Worm (Caenorhabditis elegans) whole organism, midembryonic: Measurements from ENCODE around the gene clh-5.
A peak's percentile ranks its signal among the peaks of the same experiment; 100 is the strongest.

ENCODE experiments used
- T22C8.4 ChIP-seq: fragments of 200-800 bp; sonication (Bioruptor generic); IDR thresholded peaks from 2 replicates; pipeline ENCODE4 v1.3.6; 2022; ENCODE audit warnings: missing genetic modification characterization, missing compliant biosample characterization
- cog-1 ChIP-seq: sonication (generic microtip); optimal IDR thresholded peaks from 2 replicates; lab custom pipeline; 2016; ENCODE audit warnings: missing genetic modification characterization, missing compliant biosample characterization
- flt-1 ChIP-seq: fragments of 200-800 bp; sonication (Bioruptor generic); IDR thresholded peaks from 2 replicates; pipeline ENCODE4 v1.3.6; 2022; ENCODE audit warnings: missing genetic modification characterization, missing compliant biosample characterization
- klf-2 ChIP-seq: fragments of 200-800 bp; sonication (Bioruptor generic); conservative IDR thresholded peaks from 2 replicates; pipeline ENCODE4 v1.3.6; 2022; ENCODE audit warnings: missing genetic modification reagents, missing genetic modification characterization, missing compliant biosample characterization
- med-1 ChIP-seq: sonication (generic microtip); optimal IDR thresholded peaks from 2 replicates; lab custom pipeline; 2017; ENCODE audit warnings: missing genetic modification characterization, mild to moderate bottlenecking, missing compliant biosample characterization, antibody characterized with exemption, missing genetic modification reagents; ENCODE audit not compliant: insufficient read depth
- ref-1 ChIP-seq: fragments of 200-800 bp; sonication (Bioruptor generic); conservative IDR thresholded peaks from 2 replicates; pipeline ENCODE4 v1.3.6; 2022; ENCODE audit warnings: missing genetic modification reagents, missing genetic modification characterization, missing compliant biosample characterization
- tab-1 ChIP-seq: fragments of 200-800 bp; sonication (Bioruptor generic); IDR thresholded peaks from 2 replicates; pipeline ENCODE4 v1.3.6; 2022; ENCODE audit warnings: missing genetic modification characterization, missing compliant biosample characterization
- ztf-23 ChIP-seq: fragments of 200-800 bp; sonication (Bioruptor generic); IDR thresholded peaks from 2 replicates; pipeline ENCODE4 v1.3.6; 2022; ENCODE audit warnings: missing genetic modification reagents, missing genetic modification characterization, missing compliant biosample characterization
- ztf-29 ChIP-seq: fragments of 200-800 bp; sonication (Bioruptor generic); IDR thresholded peaks from 2 replicates; pipeline ENCODE4 v1.3.6; 2022; ENCODE audit warnings: missing genetic modification reagents, missing genetic modification characterization, missing compliant biosample characterization

clh-5 gene

DNA sequence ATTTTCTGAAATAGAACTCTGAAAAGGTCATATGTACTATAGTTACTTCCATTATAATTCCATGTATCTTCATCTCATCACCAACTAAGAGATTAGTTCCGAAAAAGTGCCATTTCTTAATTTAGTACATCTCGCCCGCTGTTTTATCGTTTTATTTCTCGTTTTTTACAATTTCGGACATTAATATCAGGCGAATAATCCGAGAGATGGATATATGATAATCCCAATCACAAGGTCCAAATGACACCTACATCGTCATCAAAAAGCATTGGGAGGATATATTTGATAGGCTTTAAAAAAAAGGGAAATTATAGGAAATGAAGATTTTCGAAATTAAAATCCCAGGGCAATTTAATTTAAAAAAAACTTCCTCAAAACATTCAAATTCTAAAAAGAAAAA lies 21.9 kb upstream of the clh-5 start:
- TF ChIP-seq ztf-29 (GFP tag; lab: Robert Waterston, UW) (no peak), klf-2 (no peak), tab-1 (GFP tag; lab: Robert Waterston, UW) (no peak), ref-1 (GFP tag; lab: Robert Waterston, UW) (no peak), flt-1 (GFP tag; lab: Robert Waterston, UW) (no peak), med-1 (GFP tag; lab: Kevin White, UChicago) (no peak)

DNA sequence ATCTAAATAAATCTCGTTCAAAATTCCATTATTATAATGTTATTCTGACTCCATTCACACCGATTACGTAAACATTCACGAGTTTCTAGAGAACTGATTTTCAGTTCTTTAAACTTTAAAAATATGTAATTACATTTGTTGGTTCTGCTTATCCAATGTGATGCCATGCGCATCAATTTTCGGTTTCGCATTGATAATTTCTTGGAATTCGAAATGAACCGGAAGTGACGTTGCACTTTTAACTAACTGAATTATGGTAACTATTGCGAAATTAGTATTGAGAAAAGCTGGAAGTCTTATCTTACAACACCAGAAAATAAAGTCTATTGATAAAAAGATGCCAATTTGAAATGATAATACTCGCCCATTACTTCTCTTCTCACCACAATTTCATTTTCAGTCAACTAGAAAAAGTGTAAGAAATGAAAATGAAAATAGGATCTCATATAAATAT lies 19.4 kb upstream of the clh-5 start:
- TF ChIP-seq tab-1 (GFP tag; lab: Robert Waterston, UW) (no peak), ztf-29 (GFP tag; lab: Robert Waterston, UW) (no peak)

DNA sequence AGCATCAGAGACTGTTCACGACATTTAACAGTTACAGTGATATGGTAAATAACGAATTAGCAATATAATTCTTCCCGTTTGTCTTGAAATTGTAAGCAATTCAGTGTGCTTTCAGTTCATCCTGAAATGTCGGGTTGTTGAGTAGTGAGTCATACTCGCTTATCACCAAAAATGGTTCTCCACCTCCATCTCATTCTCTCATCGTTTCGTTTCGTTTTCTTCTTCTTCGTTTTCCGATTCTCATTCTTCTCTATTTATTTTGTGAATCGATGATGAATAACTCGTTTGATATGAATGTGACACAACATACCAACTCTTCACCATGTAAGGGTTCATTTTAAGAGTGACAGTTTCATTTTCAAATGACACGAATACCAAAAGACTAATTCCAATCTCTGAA lies 18.0 kb upstream of the clh-5 start:
- TF ChIP-seq tab-1 (GFP tag; lab: Robert Waterston, UW) (no peak), T22C8.4 (GFP tag; lab: Robert Waterston, UW) (no peak), cog-1 (no peak), ztf-23 (GFP tag; lab: Robert Waterston, UW) (no peak), ref-1 (GFP tag; lab: Robert Waterston, UW) (no peak), klf-2 (no peak), ztf-29 (GFP tag; lab: Robert Waterston, UW) (no peak), flt-1 (GFP tag; lab: Robert Waterston, UW) (no peak), med-1 (GFP tag; lab: Kevin White, UChicago) (no peak)

DNA sequence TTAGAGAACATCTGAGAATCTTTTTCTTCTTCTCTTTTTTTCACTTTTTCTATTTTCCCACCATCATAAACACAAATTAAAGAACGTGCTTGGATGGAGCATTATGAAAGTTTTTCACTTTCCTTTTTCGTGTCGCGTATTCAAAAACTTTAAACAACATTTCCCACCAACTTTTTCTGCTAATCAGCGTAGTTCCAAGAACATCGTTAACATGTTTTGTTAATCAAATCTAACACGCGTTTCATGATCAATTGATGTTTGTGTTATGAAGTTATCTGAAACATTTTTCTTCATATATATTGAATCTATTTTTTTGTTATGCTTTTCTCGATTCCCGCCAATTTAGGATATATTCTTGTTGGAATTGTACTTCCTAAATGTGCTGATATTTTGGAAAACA lies 17.2 kb upstream of the clh-5 start:
- no peak for TF ChIP-seq cog-1

DNA sequence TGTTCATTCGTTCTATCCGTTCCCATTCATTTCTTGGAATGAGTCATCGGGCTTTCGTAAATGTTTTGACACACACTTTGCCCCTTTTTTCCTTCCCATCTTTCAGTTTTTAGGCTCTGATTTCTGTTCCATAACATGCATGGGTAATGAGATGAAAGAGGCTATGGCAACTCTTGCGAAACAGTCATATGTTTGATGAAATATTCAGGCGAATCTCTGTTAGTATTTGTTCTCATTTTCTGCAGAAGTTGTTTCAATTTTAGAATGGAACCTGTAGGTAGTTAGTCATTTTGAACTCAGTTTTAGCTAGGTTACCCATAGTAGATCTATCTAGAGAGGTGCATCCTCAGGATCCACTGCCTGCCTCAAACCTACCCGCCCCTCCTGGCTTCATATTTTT lies 16.6 kb upstream of the clh-5 start:
- no peak for TF ChIP-seq flt-1 (GFP tag; lab: Robert Waterston, UW)

DNA sequence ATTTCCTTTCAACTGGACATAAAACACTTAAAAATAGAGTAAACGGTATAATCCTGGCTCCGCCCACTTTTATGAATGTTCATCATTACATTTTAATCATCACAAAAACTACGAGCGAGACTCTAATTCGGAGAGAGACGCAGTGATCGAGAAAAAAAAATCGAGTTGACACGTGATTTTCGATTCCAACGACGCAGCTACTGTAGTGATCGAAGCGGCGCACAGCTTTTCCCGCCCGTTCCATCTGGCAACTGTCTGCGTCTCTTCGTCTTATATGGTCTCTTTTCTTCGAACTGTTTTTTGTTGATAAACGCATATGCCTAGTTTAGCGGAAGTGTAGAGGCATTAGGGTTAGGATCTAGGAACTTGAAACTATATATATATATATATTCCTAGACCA lies 15.4 kb upstream of the clh-5 start:
- TF ChIP-seq T22C8.4 (GFP tag; lab: Robert Waterston, UW): no peak
- TF ChIP-seq cog-1: no peak
- no peak for TF ChIP-seq klf-2
- TF ChIP-seq flt-1 (GFP tag; lab: Robert Waterston, UW): no peak

DNA sequence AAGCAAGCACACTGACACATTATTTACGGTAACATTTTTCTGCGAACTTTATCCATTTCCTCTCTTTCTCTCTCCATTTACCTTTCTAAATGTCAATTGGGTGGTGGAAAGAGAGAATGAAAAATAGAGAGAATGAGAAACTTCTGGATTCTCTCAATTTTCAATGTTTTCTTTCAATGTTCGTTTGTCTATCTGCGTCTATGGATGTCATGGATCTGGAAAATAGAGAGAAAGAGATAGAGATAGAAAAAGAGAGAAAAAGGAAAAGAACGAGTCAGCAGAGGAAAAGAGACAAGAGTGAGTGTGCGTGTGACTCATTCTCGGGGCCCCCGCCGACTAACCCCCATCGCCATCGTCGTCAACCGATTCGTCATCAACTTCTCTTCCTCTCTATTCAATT lies 14.4 kb upstream of the clh-5 start, which contains the start of gene jun-1:
jun-1 (plus strand) TSS at position 307 of the 400 bp plus-strand sequence.
- TF ChIP-seq cog-1 (peak; percentile 54), klf-2 (no peak)

DNA sequence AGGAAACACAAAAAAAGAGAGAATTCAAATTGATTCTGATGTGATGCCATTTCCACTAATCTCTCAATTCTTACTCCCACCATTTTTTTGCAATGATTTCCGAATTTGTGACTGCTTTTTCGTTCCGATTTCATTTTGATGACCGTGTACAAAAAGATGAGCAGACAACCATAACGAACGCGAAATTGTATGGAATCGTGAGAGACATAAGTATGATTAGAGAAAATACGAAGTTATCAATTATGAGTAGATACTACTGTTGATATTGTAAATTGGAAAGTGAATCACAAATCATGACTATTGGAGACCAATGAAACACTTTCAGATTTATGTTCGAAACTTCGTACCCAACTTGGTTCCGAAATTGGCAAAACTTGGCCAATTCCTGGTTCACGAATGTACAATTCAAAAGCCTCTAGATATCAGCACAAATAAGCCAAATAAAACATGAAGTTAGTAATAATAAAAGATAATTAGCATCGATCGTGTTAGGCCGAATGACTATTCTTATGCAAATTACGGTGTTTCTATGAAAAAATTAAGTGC lies 13.1 kb upstream of the clh-5 start:
- TF ChIP-seq cog-1: no peak
- no peak for TF ChIP-seq med-1 (GFP tag; lab: Kevin White, UChicago)
- no peak for TF ChIP-seq ref-1 (GFP tag; lab: Robert Waterston, UW)
- TF ChIP-seq T22C8.4 (GFP tag; lab: Robert Waterston, UW): no peak
- no peak for TF ChIP-seq tab-1 (GFP tag; lab: Robert Waterston, UW)
- TF ChIP-seq klf-2: no peak
- no peak for TF ChIP-seq ztf-23 (GFP tag; lab: Robert Waterston, UW)
- no peak for TF ChIP-seq flt-1 (GFP tag; lab: Robert Waterston, UW)

DNA sequence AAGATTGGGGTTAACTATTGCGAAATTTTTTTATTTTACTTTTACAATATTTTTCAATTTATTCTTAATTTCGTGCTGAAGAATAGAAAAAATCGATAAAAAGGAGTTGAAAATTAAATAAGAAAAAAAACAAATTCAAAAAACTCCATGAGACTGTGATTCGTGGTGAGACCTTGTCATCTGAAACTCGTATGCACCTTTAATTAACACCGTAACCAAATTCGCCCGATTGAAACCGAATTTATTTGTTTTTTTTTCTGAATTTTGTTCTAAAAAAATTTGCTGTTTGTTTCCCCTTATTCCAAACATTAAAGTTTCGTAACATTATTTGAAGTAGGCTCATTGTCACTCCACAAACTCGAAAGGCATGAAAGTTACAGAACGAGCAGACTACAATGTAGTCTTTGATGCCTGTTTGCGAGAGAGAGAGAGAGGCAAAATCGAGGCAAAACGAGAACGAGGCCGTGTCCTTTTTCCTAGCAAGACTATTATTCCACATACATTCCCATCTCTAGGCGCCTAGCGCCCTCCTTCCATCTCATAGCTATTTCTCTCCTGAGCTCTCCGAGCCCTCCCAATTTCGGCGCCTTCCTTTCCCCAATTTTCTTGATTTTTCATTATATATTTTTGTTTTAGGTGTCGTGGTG lies 10.6 kb upstream of the clh-5 start, which contains the start of gene T24H10.4:
T24H10.4 (plus strand) TSS at position 630 of the 647 bp plus-strand sequence.
- TF ChIP-seq klf-2 (no peak), ztf-29 (GFP tag; lab: Robert Waterston, UW) (no peak)

DNA sequence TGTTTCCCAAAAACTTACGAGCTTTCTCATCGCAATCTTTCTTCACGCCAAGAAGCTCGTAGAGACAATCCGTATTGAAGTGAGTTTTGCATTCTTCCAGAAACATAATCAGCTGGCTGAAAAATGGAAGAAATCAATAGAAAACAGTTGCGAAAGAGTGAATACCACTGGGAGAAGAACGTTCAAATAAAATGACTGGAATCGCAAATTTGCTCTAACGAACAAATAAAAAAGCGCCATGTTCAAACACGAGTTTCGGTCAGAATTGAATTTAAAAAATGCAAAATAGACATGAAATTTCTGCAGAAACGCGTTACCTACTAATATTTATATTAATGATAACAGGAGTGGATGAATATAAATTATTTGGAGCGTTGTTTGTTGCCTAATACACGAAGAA lies 10.0 kb upstream of the clh-5 start, which contains the start of gene dnj-23:
dnj-23 (minus strand) TSS at position 158 of the 400 bp plus-strand sequence.
- TF ChIP-seq ref-1 (GFP tag; lab: Robert Waterston, UW) (no peak), cog-1 (no peak), med-1 (GFP tag; lab: Kevin White, UChicago) (no peak), tab-1 (GFP tag; lab: Robert Waterston, UW) (no peak), T22C8.4 (GFP tag; lab: Robert Waterston, UW) (no peak), klf-2 (no peak)

DNA sequence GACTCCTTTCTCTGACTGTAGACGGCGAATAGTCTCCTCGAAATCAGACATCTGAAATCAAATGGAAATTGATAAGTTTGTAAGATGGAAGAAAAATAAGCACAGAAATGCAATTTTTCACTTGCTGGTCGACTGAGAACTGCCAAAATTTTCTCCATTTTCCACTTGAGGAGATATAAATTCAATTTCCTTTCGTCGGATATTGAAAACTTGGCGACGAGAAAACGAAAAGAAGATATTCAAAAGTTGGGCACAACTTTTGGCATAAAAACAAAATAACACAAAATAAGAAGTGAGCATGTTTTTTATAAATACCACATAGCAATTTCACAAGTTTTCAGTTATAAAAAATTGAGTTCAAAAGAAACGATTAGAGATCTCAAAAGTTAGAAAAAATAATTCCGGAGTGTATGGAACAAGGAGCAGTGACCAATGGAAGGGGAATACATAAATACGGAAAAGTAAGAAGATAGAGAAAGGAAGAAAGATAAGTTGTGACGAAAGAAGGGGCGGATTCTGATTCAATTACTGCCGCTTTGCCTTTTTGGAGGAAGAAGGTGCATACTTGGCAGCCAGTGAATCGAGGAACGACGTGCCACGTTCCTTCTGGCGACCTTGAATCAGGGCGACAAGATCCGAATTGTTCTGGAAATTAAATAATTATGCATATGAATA lies 8.8 kb upstream of the clh-5 start, which contains the start of gene dyrb-1:
dyrb-1 (minus strand) TSS at position 51 of the 675 bp plus-strand sequence.
- no peak for TF ChIP-seq ref-1 (GFP tag; lab: Robert Waterston, UW)
- TF ChIP-seq T22C8.4 (GFP tag; lab: Robert Waterston, UW): no peak
- no peak for TF ChIP-seq klf-2
- TF ChIP-seq flt-1 (GFP tag; lab: Robert Waterston, UW): no peak
- no peak for TF ChIP-seq tab-1 (GFP tag; lab: Robert Waterston, UW)
- no peak for TF ChIP-seq ztf-23 (GFP tag; lab: Robert Waterston, UW)
- TF ChIP-seq med-1 (GFP tag; lab: Kevin White, UChicago): no peak
- TF ChIP-seq cog-1: no peak
- TF ChIP-seq ztf-29 (GFP tag; lab: Robert Waterston, UW): no peak
